Worm (Caenorhabditis elegans): ENCODE measurements around the gene D2045.7.

ce11 chrIII:10462935-10463548, 16.2 kb upstream of the D2045.7 start:
- TF ChIP-seq mdl-1 (tag; optimal IDR thresholded peaks at IDR 0.05) = no peak
- TF ChIP-seq jun-1 (tag; optimal IDR thresholded peaks at IDR 0.05) = no peak
